Comparison of ENCODE assay signal across 2 fruit fly cellular contexts in genomic region chr3R:5705469-5706067, dm6.
TF ChIP-seq lines count a peak whose summit lies in the region.

No protein-coding gene starts in this region.

TF ChIP-seq in whole organism, embryonic, 481 proteins besides CTCF, POLR2A, EP300 and RAD21 (continued from another document and continues in another):
- no peak for TF ChIP-seq Dll (GFP tag; IDR thresholded peaks at IDR 0.05; lab: Robert Waterston, UW; ENCODE audit: partially characterized antibody)
- no peak for TF ChIP-seq Tbp (GFP tag; optimal IDR thresholded peaks at IDR 0.05; lab: Kevin White, UChicago)
- no peak for TF ChIP-seq sima (GFP tag; optimal IDR thresholded peaks at IDR 0.05; lab: Kevin White, UChicago)
- peak; percentile 92 for TF ChIP-seq CG7987 (GFP tag; optimal IDR thresholded peaks at IDR 0.05; lab: Kevin White, UChicago)
- TF ChIP-seq CG12071 (GFP tag; optimal IDR thresholded peaks at IDR 0.05; lab: Kevin White, UChicago) = no peak
- TF ChIP-seq crc (GFP tag; optimal IDR thresholded peaks at IDR 0.05; lab: Kevin White, UChicago) = no peak
- peak; percentile 77 for TF ChIP-seq CG11695 (GFP tag; IDR thresholded peaks at IDR 0.05; lab: Robert Waterston, UW)
- peak; percentile 44 for TF ChIP-seq CG12299 (tag; optimal IDR thresholded peaks at IDR 0.05; lab: Kevin White, UChicago)
- no peak for TF ChIP-seq trh (GFP tag; optimal IDR thresholded peaks at IDR 0.05; lab: Kevin White, UChicago)
- TF ChIP-seq CG13123 (GFP tag; optimal IDR thresholded peaks at IDR 0.05; lab: Kevin White, UChicago) = no peak
- peak; percentile 82 for TF ChIP-seq grau (tag; optimal IDR thresholded peaks at IDR 0.05; lab: Kevin White, UChicago)
- TF ChIP-seq jumu (GFP tag; optimal IDR thresholded peaks at IDR 0.05; lab: Kevin White, UChicago) = no peak
- TF ChIP-seq CG14710 (tag; optimal IDR thresholded peaks at IDR 0.05; lab: Kevin White, UChicago) = no peak
- TF ChIP-seq CG7928 (GFP tag; optimal IDR thresholded peaks at IDR 0.05; lab: Kevin White, UChicago) = peak; percentile 1
- TF ChIP-seq CG1233 (GFP tag; optimal IDR thresholded peaks at IDR 0.05; lab: Kevin White, UChicago) = peak; percentile 67
- TF ChIP-seq TFAM (GFP tag; optimal IDR thresholded peaks at IDR 0.05; lab: Kevin White, UChicago) = no peak
- no peak for TF ChIP-seq pnt (GFP tag; optimal IDR thresholded peaks at IDR 0.05; lab: Kevin White, UChicago)
- TF ChIP-seq Hey (tag; optimal IDR thresholded peaks at IDR 0.05; lab: Kevin White, UChicago) = no peak
- TF ChIP-seq Rx (GFP tag; IDR thresholded peaks at IDR 0.05; lab: Robert Waterston, UW) = 0 out of 2 replicates have a peak, but pooled peaks have one; percentile 12
- TF ChIP-seq CG7839 (tag; optimal IDR thresholded peaks at IDR 0.05; lab: Kevin White, UChicago) = peak; percentile 74
- no peak for TF ChIP-seq CG17568 (GFP tag; optimal IDR thresholded peaks at IDR 0.05; lab: Kevin White, UChicago)
- TF ChIP-seq aop (GFP tag; IDR thresholded peaks at IDR 0.05; lab: Robert Waterston, UW) = no peak
- TF ChIP-seq CG3838 (GFP tag; optimal IDR thresholded peaks at IDR 0.05; lab: Kevin White, UChicago) = no peak
- TF ChIP-seq tll (GFP tag; optimal IDR thresholded peaks at IDR 0.05; lab: Kevin White, UChicago) = no peak
- peak; percentile 61 for TF ChIP-seq org-1 (GFP tag; optimal IDR thresholded peaks at IDR 0.05; lab: Kevin White, UChicago)
- peak; percentile 53; the same call in 2 of the 3 replicates for TF ChIP-seq CG34422 (GFP tag; IDR thresholded peaks at IDR 0.05; lab: Robert Waterston, UW)
- TF ChIP-seq NC2β (GFP tag; optimal IDR thresholded peaks at IDR 0.05; lab: Kevin White, UChicago) = no peak
- TF ChIP-seq CG16813 (GFP tag; IDR thresholded peaks at IDR 0.05; lab: Robert Waterston, UW; ENCODE audit: partially characterized antibody) = no peak
- TF ChIP-seq CG32767 (GFP tag; IDR thresholded peaks at IDR 0.05; lab: Robert Waterston, UW) = 0 out of 2 replicates have a peak, but pooled peaks have one; percentile 42
- no peak for TF ChIP-seq Dref (GFP tag; IDR thresholded peaks at IDR 0.05; lab: Robert Waterston, UW)
- TF ChIP-seq Awh (GFP tag; IDR thresholded peaks at IDR 0.05; lab: Robert Waterston, UW) = peak; percentile 28; the same call in 1 of the 2 replicates
- TF ChIP-seq sob (GFP tag; IDR thresholded peaks at IDR 0.05; lab: Robert Waterston, UW) = peak; percentile 56; the same call in 1 of the 2 replicates
- TF ChIP-seq Dp (GFP tag; optimal IDR thresholded peaks at IDR 0.05; lab: Kevin White, UChicago) = no peak
- TF ChIP-seq CG31365 (tag; optimal IDR thresholded peaks at IDR 0.05; lab: Kevin White, UChicago) = no peak
- TF ChIP-seq D19A (tag; optimal IDR thresholded peaks at IDR 0.05; lab: Kevin White, UChicago) = no peak
- TF ChIP-seq CG8089 (GFP tag; optimal IDR thresholded peaks at IDR 0.05; lab: Kevin White, UChicago) = peak; percentile 25
- TF ChIP-seq her (GFP tag; optimal IDR thresholded peaks at IDR 0.05; lab: Kevin White, UChicago) = no peak
- no peak for TF ChIP-seq Mes4 (GFP tag; optimal IDR thresholded peaks at IDR 0.05; lab: Kevin White, UChicago)
- no peak for TF ChIP-seq prd (optimal IDR thresholded peaks at IDR 0.05; lab: Kevin White, UChicago)
- TF ChIP-seq prd (GFP tag; IDR thresholded peaks at IDR 0.05; lab: Robert Waterston, UW) = peak; percentile 69
- no peak for TF ChIP-seq CG8944 (GFP tag; optimal IDR thresholded peaks at IDR 0.05; lab: Kevin White, UChicago)
- TF ChIP-seq CG2678 (tag; optimal IDR thresholded peaks at IDR 0.05; lab: Kevin White, UChicago) = no peak
- TF ChIP-seq emc (GFP tag; optimal IDR thresholded peaks at IDR 0.05; lab: Kevin White, UChicago) = no peak
- TF ChIP-seq Meics (GFP tag; optimal IDR thresholded peaks at IDR 0.05; lab: Kevin White, UChicago) = peak; percentile 68
- no peak for TF ChIP-seq ato (GFP tag; IDR thresholded peaks at IDR 0.05; lab: Robert Waterston, UW; ENCODE audit: partially characterized antibody)
- TF ChIP-seq CG14014 (GFP tag; IDR thresholded peaks at IDR 0.05; lab: Robert Waterston, UW) = 0 out of 2 replicates have a peak, but pooled peaks have one; percentile 10
- TF ChIP-seq Hmx (GFP tag; optimal IDR thresholded peaks at IDR 0.05; lab: Kevin White, UChicago) = no peak
- peak; percentile 72 for TF ChIP-seq CG10147 (GFP tag; optimal IDR thresholded peaks at IDR 0.05; lab: Kevin White, UChicago)
- no peak for TF ChIP-seq p53 (GFP tag; optimal IDR thresholded peaks at IDR 0.05; lab: Kevin White, UChicago)
- peak; percentile 76 for TF ChIP-seq Oli (tag; optimal IDR thresholded peaks at IDR 0.05; lab: Kevin White, UChicago)
- no peak for TF ChIP-seq CG11093 (GFP tag; IDR thresholded peaks at IDR 0.05; lab: Robert Waterston, UW)
- no peak for TF ChIP-seq C15 (GFP tag; IDR thresholded peaks at IDR 0.05; lab: Robert Waterston, UW)
- TF ChIP-seq Doc3 (GFP tag; IDR thresholded peaks at IDR 0.05; lab: Robert Waterston, UW; ENCODE audit: partially characterized antibody) = no peak
- TF ChIP-seq CG2889 (GFP tag; IDR thresholded peaks at IDR 0.05; lab: Robert Waterston, UW) = no peak
- no peak for TF ChIP-seq br (optimal IDR thresholded peaks at IDR 0.05; lab: Kevin White, UChicago)
- TF ChIP-seq CG10274 (GFP tag; optimal IDR thresholded peaks at IDR 0.05; lab: Kevin White, UChicago) = peak; percentile 19
- no peak for TF ChIP-seq CG9876 (GFP tag; optimal IDR thresholded peaks at IDR 0.05; lab: Kevin White, UChicago)
- peak; percentile 42 for TF ChIP-seq Six4 (GFP tag; optimal IDR thresholded peaks at IDR 0.05; lab: Kevin White, UChicago)
- 0 out of 3 replicates have a peak, but pooled peaks have one; percentile 56 for TF ChIP-seq zfh1 (GFP tag; IDR thresholded peaks at IDR 0.05; lab: Robert Waterston, UW)
- no peak for TF ChIP-seq pho (GFP tag; optimal IDR thresholded peaks at IDR 0.05; lab: Kevin White, UChicago)
- no peak for TF ChIP-seq NC2α (GFP tag; optimal IDR thresholded peaks at IDR 0.05; lab: Kevin White, UChicago)
- TF ChIP-seq Hr51 (GFP tag; optimal IDR thresholded peaks at IDR 0.05; lab: Kevin White, UChicago) = peak in 1 of 2 experiments; percentile 77
- no peak for TF ChIP-seq kay (GFP tag; optimal IDR thresholded peaks at IDR 0.05; lab: Kevin White, UChicago)
- TF ChIP-seq Abd-B (GFP tag; optimal IDR thresholded peaks at IDR 0.05; lab: Kevin White, UChicago) = peak; percentile 51
- peak; percentile 18 for TF ChIP-seq CG30020 (tag; optimal IDR thresholded peaks at IDR 0.05; lab: Kevin White, UChicago)
- no peak for TF ChIP-seq yki (optimal IDR thresholded peaks at IDR 0.05; lab: Kevin White, UChicago)
- no peak for TF ChIP-seq YL-1 (GFP tag; optimal IDR thresholded peaks at IDR 0.05; lab: Kevin White, UChicago)

TF ChIP-seq in whole organism, prepupa, 60 proteins besides CTCF, POLR2A, EP300 and RAD21 (continued from another document):
- TF ChIP-seq CG6163 (GFP tag; IDR thresholded peaks at IDR 0.05; lab: Robert Waterston, UW) = peak; percentile 39; the same call in 1 of the 3 replicates
- TF ChIP-seq CG11762 (GFP tag; optimal IDR thresholded peaks at IDR 0.05; lab: Kevin White, UChicago; ENCODE audit: insufficient read depth) = no peak
- peak; percentile 60 for TF ChIP-seq svp (GFP tag; lab: Kevin White, UChicago)
- peak; percentile 35; the same call in 1 of the 2 replicates for TF ChIP-seq Gug (GFP tag; IDR thresholded peaks at IDR 0.05; lab: Robert Waterston, UW)
- TF ChIP-seq Sox15 (GFP tag; optimal IDR thresholded peaks at IDR 0.05; lab: Kevin White, UChicago) = no peak
- TF ChIP-seq vri (GFP tag; optimal IDR thresholded peaks at IDR 0.05; lab: Kevin White, UChicago) = no peak
- no peak for TF ChIP-seq CG10669 (GFP tag; optimal IDR thresholded peaks at IDR 0.05; lab: Kevin White, UChicago)
- no peak for TF ChIP-seq fd85E (GFP tag; optimal IDR thresholded peaks at IDR 0.05; lab: Kevin White, UChicago)
- TF ChIP-seq esn (GFP tag; optimal IDR thresholded peaks at IDR 0.05; lab: Kevin White, UChicago) = no peak
- TF ChIP-seq CG11902 (GFP tag; optimal IDR thresholded peaks at IDR 0.05; lab: Kevin White, UChicago) = no peak
- TF ChIP-seq Smox (GFP tag; optimal IDR thresholded peaks at IDR 0.05; lab: Kevin White, UChicago) = peak; percentile 1
- no peak for TF ChIP-seq fd59A (GFP tag; optimal IDR thresholded peaks at IDR 0.05; lab: Kevin White, UChicago)
- no peak for TF ChIP-seq Ets96B (tag; optimal IDR thresholded peaks at IDR 0.05; lab: Kevin White, UChicago)
- TF ChIP-seq Lpt (GFP tag; optimal IDR thresholded peaks at IDR 0.05; lab: Kevin White, UChicago) = peak; percentile 6
- peak; percentile 24 for TF ChIP-seq CG10631 (GFP tag; optimal IDR thresholded peaks at IDR 0.05; lab: Kevin White, UChicago)
- TF ChIP-seq OdsH (GFP tag; optimal IDR thresholded peaks at IDR 0.05; lab: Kevin White, UChicago) = peak; percentile 65
- no peak for TF ChIP-seq dac (GFP tag; optimal IDR thresholded peaks at IDR 0.05; lab: Kevin White, UChicago)
- peak; percentile 44 for TF ChIP-seq CG3919 (GFP tag; optimal IDR thresholded peaks at IDR 0.05; lab: Kevin White, UChicago)
- TF ChIP-seq Hr4 (GFP tag; optimal IDR thresholded peaks at IDR 0.05; lab: Kevin White, UChicago) = peak; percentile 72
- peak; percentile 32 for TF ChIP-seq CG4318 (GFP tag; optimal IDR thresholded peaks at IDR 0.05; lab: Kevin White, UChicago)
- no peak for TF ChIP-seq Eip75B (GFP tag; optimal IDR thresholded peaks at IDR 0.05; lab: Kevin White, UChicago)
- TF ChIP-seq Sox102F (GFP tag; optimal IDR thresholded peaks at IDR 0.05; lab: Kevin White, UChicago) = no peak
- no peak for TF ChIP-seq ss (GFP tag; optimal IDR thresholded peaks at IDR 0.05; lab: Kevin White, UChicago)
- no peak for TF ChIP-seq CG9139 (GFP tag; optimal IDR thresholded peaks at IDR 0.05; lab: Kevin White, UChicago)
- TF ChIP-seq cyc (GFP tag; optimal IDR thresholded peaks at IDR 0.05; lab: Kevin White, UChicago) = no peak
- no peak for TF ChIP-seq CG7368 (GFP tag; optimal IDR thresholded peaks at IDR 0.05; lab: Kevin White, UChicago)
- TF ChIP-seq lz (GFP tag; optimal IDR thresholded peaks at IDR 0.05; lab: Kevin White, UChicago) = peak; percentile 11
- TF ChIP-seq CG8319 (GFP tag; optimal IDR thresholded peaks at IDR 0.05; lab: Kevin White, UChicago) = no peak
- TF ChIP-seq CG3032 (tag; optimal IDR thresholded peaks at IDR 0.05; lab: Kevin White, UChicago) = no peak
- no peak for TF ChIP-seq CG1621 (tag; optimal IDR thresholded peaks at IDR 0.05; lab: Kevin White, UChicago)
- peak; percentile 16 for TF ChIP-seq CG31627 (GFP tag; optimal IDR thresholded peaks at IDR 0.05; lab: Kevin White, UChicago)
- TF ChIP-seq Sox14 (GFP tag; optimal IDR thresholded peaks at IDR 0.05; lab: Kevin White, UChicago) = peak; percentile 37
- peak; percentile 60; the same call in 1 of the 2 replicates for TF ChIP-seq CG11294 (GFP tag; IDR thresholded peaks at IDR 0.05; lab: Robert Waterston, UW)
- TF ChIP-seq fkh (GFP tag; optimal IDR thresholded peaks at IDR 0.05; lab: Kevin White, UChicago) = no peak
- TF ChIP-seq pdm3 (GFP tag; optimal IDR thresholded peaks at IDR 0.05; lab: Kevin White, UChicago) = peak; percentile 60
- TF ChIP-seq Eip78C (GFP tag; lab: Kevin White, UChicago) = peak; percentile 88
- TF ChIP-seq spab (GFP tag; optimal IDR thresholded peaks at IDR 0.05; lab: Kevin White, UChicago) = peak; percentile 28
- TF ChIP-seq dsx (GFP tag; optimal IDR thresholded peaks at IDR 0.05; lab: Kevin White, UChicago; ENCODE audit: poor library complexity, severe bottlenecking) = no peak
